Fruit fly (Drosophila melanogaster) whole organism, prepupa: ENCODE results near the gene Ns1.

Experiments
- CG10631 ChIP-seq: fragments of 200-800 bp; sonication (Bioruptor generic); optimal IDR thresholded peaks from 2 replicates; lab custom pipeline; 2016; ENCODE audit warnings: missing biosample characterization, missing genetic modification characterization
- CG32006 ChIP-seq: fragments of 200-800 bp; sonication (Bioruptor generic); optimal IDR thresholded peaks from 3 replicates; lab custom pipeline; 2017; ENCODE audit warnings: missing biosample characterization, mild to moderate bottlenecking, missing genetic modification characterization
- CG6792 ChIP-seq: fragments of 200-800 bp; sonication (Bioruptor generic); optimal IDR thresholded peaks from 3 replicates; lab custom pipeline; 2016; ENCODE audit warnings: missing biosample characterization, missing genetic modification characterization
- CG7368 ChIP-seq: fragments of 200-800 bp; sonication (Bioruptor generic); optimal IDR thresholded peaks from 3 replicates; lab custom pipeline; 2016; ENCODE audit warnings: missing biosample characterization, missing genetic modification characterization
- CG9139 ChIP-seq: fragments of 200-800 bp; sonication (Bioruptor generic); optimal IDR thresholded peaks from 3 replicates; lab custom pipeline; 2017; ENCODE audit warnings: missing biosample characterization, mild to moderate bottlenecking, missing genetic modification characterization
- Eip75B ChIP-seq: fragments of 200-800 bp; sonication (Bioruptor generic); optimal IDR thresholded peaks from 3 replicates; lab custom pipeline; 2016; ENCODE audit warnings: missing biosample characterization, missing genetic modification characterization
- Eip78C ChIP-seq: fragments of 200-800 bp; sonication (Bioruptor generic); peaks from one replicate; lab custom pipeline; 2016; ENCODE audit warnings: missing biosample characterization, missing genetic modification characterization
- Lpt ChIP-seq: fragments of 200-800 bp; sonication (Bioruptor generic); optimal IDR thresholded peaks from 3 replicates; lab custom pipeline; 2016; ENCODE audit warnings: missing biosample characterization, missing genetic modification characterization
- Sox102F ChIP-seq: fragments of 200-800 bp; sonication (Bioruptor generic); optimal IDR thresholded peaks from 2 replicates; lab custom pipeline; 2016; ENCODE audit warnings: missing biosample characterization, mild to moderate bottlenecking, missing genetic modification characterization
- Sox14 ChIP-seq: fragments of 200-800 bp; sonication (Bioruptor generic); optimal IDR thresholded peaks from 3 replicates; lab custom pipeline; 2016; ENCODE audit warnings: missing biosample characterization, missing genetic modification characterization
- dac ChIP-seq: fragments of 200-800 bp; sonication (Bioruptor generic); optimal IDR thresholded peaks from 2 replicates; lab custom pipeline; 2017; ENCODE audit warnings: missing biosample characterization, mild to moderate bottlenecking, missing genetic modification characterization
- fd85E ChIP-seq: fragments of 200-800 bp; sonication (Bioruptor generic); optimal IDR thresholded peaks from 3 replicates; lab custom pipeline; 2016; ENCODE audit warnings: missing biosample characterization, missing genetic modification characterization
- ss ChIP-seq, 2 experiments: fragments of 200-800 bp; sonication (Bioruptor generic); optimal IDR thresholded peaks; 2 replicates in 1 of 2; 3 replicates in 1 of 2; lab custom pipeline; 2017 to 2018; ENCODE audit warnings: mild to moderate bottlenecking in 2 of 2, missing biosample characterization in 2 of 2, missing genetic modification characterization in 2 of 2, moderate library complexity in 1 of 2

DNA sequence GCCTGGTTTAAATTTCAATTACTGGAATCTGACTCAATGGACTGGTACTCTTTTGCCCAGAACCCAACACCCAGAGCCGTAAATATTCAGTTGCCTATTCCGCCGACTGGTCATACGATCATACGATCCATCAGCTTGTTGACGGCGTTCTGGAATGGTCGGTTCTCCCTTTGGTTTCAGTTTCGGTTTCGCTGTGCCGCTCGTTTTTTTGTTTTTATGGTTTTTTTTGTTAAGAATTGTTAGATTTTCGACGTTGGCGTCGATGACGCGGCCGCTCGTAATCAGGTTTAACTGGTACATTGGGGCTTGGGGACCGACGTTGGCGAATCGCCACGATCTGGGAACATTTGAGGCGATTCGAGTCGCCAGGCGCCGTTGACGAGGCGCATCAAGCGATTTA is 9.8 kb downstream of the Ns1 start:
- TF ChIP-seq CG6792 (GFP tag; lab: Kevin White, UChicago) (no peak), Sox102F (GFP tag; lab: Kevin White, UChicago) (no peak), Sox14 (GFP tag; lab: Kevin White, UChicago) (no peak), CG10631 (GFP tag; lab: Kevin White, UChicago) (no peak), Eip78C (GFP tag; lab: Kevin White, UChicago) (no peak), fd85E (GFP tag; lab: Kevin White, UChicago) (no peak), dac (GFP tag; lab: Kevin White, UChicago) (no peak), CG32006 (GFP tag; lab: Kevin White, UChicago) (no peak), CG7368 (GFP tag; lab: Kevin White, UChicago) (no peak), Eip75B (no peak), ss (GFP tag; optimal IDR thresholded peaks at IDR 0.05; lab: Kevin White, UChicago) (no peak), CG9139 (GFP tag; lab: Kevin White, UChicago) (no peak), Lpt (GFP tag; lab: Kevin White, UChicago) (no peak)
